Fruit fly (Drosophila melanogaster) ovary, adult (tissue): Measurements from ENCODE around the gene Ankle2.
A peak's percentile ranks its signal among the peaks of the same experiment; 100 is the strongest.

Experiments
- CG17801 ChIP-seq: fragments of 200-800 bp; optimal IDR thresholded peaks from 2 replicates; lab custom pipeline; 2019; ENCODE audit warnings: missing biosample characterization, mild to moderate bottlenecking, missing genetic modification characterization, moderate library complexity; ENCODE audit not compliant: partially characterized antibody

The Ankle2 gene

DNA sequence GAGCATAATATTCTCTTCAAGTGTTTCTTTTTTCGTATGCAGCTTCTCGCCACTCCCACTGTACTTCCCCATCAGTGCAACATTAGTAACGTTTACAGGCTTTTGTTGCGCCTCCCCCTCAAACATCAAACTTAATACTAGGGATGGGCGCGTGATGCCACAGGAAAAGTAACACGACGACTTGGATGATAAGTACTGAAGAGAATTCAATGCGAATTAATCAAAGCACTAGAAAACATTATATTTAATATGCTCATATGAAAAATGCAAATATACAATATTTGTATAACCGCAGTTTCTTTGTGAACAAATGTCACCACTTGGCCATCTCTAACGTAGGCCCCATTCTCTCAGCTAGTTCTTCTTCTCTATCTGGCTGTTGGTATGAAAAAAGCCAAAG lies 23.9 kb downstream of the Ankle2 start:
- TF ChIP-seq CG17801 (GFP tag; lab: Kevin White, UChicago), result no peak

DNA sequence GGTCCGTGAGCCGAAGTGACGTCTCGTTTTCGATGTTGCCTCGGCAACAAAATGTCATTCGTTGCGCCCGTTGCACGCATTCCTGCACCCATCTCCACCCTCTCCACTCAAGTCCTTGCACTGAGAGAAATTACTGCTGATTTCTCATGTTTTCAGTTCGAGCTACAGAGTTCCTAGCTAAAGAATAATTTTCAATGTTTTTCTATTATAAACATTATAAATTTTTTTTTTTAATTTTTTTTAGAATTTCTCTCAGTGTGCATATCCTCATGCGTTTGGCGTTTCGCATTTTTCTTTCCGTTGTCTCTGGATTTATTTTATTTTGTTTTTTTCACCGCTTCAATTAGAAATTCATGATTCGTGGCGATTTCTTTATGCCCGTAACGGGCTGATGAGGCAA lies 28.1 kb downstream of the Ankle2 start:
- no peak for TF ChIP-seq CG17801 (GFP tag; lab: Kevin White, UChicago)

DNA sequence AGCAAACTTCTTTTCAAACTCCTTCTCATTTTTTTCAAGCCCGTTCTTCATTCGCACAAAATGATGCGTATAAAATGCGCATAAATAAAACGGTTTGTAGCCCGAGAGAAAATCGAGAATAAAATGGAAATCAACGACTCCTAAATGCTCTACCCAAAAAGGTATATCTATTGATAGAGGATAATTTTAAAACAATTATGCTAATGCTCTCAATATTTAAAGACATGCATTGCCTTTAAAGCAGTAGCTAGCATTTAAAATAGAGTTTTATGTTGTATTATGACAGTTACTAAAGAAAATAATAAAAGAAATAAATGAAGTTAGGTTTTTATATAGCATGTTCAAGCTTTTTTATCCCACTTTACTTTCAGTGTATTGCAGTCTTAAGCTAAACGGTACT lies 28.7 kb downstream of the Ankle2 start:
- TF ChIP-seq CG17801 (GFP tag; lab: Kevin White, UChicago), result no peak

DNA sequence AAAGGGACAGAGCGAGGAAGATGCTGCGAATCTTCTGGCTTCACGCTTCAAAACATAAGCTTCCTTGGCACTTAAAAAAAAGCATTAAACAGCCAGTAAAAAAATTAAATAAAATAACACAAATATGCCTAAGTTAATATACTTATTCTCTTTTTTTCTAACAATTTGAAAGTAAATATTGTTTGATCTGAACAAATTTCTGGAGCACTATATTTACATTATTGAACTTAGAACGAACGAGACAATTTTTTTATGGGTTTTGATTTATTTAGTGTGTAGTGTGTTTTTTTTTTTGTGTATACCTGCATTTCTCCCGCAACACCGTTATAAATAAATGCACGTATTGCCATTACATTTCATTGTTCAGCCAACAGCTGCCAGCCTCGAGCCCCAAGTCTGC lies 33.4 kb downstream of the Ankle2 start:
- TF ChIP-seq CG17801 (GFP tag; lab: Kevin White, UChicago), result no peak

DNA sequence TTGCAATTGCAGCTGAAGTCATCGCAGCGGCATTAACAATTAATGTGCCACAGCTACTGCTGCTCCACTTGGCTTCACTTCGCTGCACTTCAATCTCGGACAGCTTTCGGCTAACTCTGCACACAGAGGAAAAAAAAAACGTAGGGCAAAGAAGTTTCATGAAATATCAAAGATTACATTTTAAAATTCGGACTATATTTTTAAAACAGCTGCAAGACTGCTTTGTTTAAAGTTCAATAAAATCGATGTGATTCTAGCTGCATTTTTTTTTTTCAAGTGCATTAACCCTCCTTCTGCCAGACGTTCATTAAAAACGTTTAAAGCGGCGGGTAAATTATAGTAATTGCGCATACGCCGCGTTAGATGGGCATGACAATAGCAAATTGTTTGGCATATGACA lies 34.6 kb downstream of the Ankle2 start:
- TF ChIP-seq CG17801 (GFP tag; lab: Kevin White, UChicago), result no peak

DNA sequence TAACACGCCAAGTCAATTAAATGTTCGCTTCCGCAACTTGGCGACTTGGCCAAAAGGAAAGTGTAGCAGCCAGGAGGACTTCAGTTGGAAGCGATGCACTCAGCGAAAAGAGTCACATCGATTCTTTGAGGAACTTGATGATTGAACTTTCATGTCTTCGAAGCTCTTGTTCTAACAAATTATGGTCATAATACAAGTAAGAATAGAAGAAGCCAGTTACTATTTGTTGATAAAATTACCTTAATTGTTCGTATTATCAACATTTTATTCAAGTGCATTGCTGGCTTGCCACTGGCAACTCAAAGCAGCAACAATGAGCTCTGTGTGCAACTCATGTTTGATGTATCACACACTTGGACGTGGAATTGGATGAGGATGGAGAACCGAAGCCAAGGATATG lies 35.7 kb downstream of the Ankle2 start:
- no peak for TF ChIP-seq CG17801 (GFP tag; lab: Kevin White, UChicago)

- TF ChIP-seq CG17801 (GFP tag; lab: Kevin White, UChicago), result no peak
These were observed 36.3 kb downstream of the Ankle2 start for dm6 chrX:17542729-17543128.

dm6 chrX:17538410-17538809 lies 40.6 kb downstream of the Ankle2 start:
- no peak for TF ChIP-seq CG17801 (GFP tag; lab: Kevin White, UChicago)

dm6 chrX:17537276-17537675 lies 41.8 kb downstream of the Ankle2 start:
- no peak for TF ChIP-seq CG17801 (GFP tag; lab: Kevin White, UChicago)

DNA sequence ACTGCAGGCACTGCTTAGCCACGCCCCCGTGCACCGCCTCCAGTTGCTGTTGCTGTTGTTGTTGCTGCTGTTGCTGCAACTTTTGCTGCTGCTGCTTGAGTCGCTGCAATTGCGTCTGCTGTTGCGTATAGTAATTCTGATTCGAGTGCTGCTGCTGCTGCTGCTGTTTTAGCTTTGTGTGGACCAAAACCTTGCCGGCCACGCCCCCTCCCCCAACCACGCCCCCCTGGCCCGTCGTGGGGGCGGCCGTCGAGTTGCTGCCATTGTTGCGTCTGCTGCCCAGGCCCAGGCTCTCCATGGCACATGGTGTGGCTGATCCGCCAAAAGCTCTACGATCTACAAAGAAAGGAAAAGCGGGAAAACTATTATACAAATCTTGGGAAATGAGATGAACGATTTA lies 44.7 kb downstream of the Ankle2 start:
- TF ChIP-seq CG17801 (GFP tag; lab: Kevin White, UChicago), result no peak

dm6 chrX:17532158-17532557 lies 46.9 kb downstream of the Ankle2 start:
- TF ChIP-seq CG17801 (GFP tag; lab: Kevin White, UChicago), result peak; percentile 43

DNA sequence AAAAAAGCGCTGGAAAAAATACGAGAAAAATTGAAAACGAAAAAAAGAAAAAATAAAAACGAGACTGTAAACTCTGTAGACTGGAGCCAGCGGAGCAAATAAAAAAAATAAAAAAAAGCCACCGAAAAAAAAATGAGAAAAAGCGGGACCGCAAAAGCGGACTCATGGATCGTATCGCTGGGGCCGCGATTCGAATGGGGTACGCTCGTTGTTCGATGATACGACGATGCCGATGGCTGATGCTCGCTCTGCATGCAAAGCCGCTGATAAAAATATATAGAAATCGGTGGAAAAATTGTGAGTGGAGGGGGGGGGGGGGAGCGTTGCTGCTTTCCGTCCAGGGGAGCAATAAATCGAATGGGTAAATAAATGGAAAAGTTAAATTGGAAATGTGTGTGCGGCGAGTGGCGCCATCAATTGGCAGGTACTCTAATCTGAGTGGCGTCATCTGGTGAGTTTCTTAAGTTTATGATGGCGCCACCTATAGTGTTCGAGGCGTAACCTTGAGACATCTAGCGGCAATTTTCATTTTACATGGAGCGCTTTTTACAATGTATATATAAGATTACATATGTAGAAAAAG lies 47.4 kb downstream of the Ankle2 start:
- peak; percentile 70 for TF ChIP-seq CG17801 (GFP tag; lab: Kevin White, UChicago)

DNA sequence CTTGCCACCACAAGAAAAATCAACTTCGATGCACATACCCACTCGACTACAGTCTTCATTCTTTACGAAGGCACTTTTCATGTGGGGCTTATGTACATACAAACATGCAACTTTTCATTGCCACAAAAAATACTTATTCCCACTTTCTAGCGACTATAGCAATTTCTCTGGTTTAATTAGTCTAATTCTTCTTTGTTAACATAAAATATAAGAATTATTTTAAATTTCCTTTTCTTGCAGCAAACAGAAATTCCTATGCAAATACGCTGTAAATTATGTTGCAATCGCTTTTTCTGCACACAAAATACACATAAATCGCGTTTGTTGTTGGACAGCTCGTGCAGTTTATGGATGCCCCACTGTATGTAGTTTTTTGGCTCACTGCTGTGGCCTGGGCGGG lies 54.6 kb downstream of the Ankle2 start:
- TF ChIP-seq CG17801 (GFP tag; lab: Kevin White, UChicago), result no peak

- no peak for TF ChIP-seq CG17801 (GFP tag; lab: Kevin White, UChicago)
These were observed 55.5 kb downstream of the Ankle2 start for dm6 chrX:17523559-17523958.

DNA sequence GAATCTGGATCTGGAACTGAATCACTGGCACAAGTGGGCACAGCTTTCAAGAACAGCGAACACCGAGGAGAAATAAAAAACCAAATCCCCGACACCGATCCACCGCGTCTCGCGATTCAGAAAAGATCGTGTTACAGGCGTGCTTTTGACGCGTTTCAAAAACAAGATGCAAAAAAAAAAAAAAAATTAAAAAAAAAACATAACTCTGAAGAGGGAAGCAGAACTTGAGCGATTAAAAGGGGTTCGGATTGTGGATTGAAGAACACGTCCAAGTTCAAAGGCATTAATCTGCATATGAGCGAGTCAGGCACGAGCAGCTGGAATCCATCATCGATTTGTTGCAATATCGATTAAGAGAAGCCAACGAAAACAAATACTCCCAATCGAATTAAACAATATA lies 56.5 kb downstream of the Ankle2 start:
- no peak for TF ChIP-seq CG17801 (GFP tag; lab: Kevin White, UChicago)
